Worm (Caenorhabditis elegans) whole organism, L4/young adult: ENCODE measurements around the gene col-125.
"Not testable (repeated sequence)": the region's sequence is repeated elsewhere in the genome, so short reads cannot be mapped to it uniquely, and the experiment has no call there.

Experiments
- W03F9.2 ChIP-seq: fragments of 150-350 bp; optimal IDR thresholded peaks from 2 replicates; lab custom pipeline; 2014; ENCODE audit warnings: missing biosample characterization, missing genetic modification characterization
- dao-5 ChIP-seq: sonication (generic microtip); optimal IDR thresholded peaks from 2 replicates; lab custom pipeline; 2016; ENCODE audit warnings: missing genotype, missing genetic modification characterization, moderate library complexity, missing compliant biosample characterization
- him-1 ChIP-seq: sonication (generic microtip); optimal IDR thresholded peaks from 2 replicates; lab custom pipeline; 2016; ENCODE audit warnings: missing genotype, missing genetic modification reagents, missing genetic modification characterization, missing compliant biosample characterization

The col-125 gene

ce11 chrIV:11225206-11225605 is at the start of gene col-125:
TSS of gene col-125 (plus strand) at chrIV:11225506.
- no peak for TF ChIP-seq dao-5
- no peak for TF ChIP-seq W03F9.2 (tag; lab: Kevin White, UChicago)
- no peak for TF ChIP-seq him-1 (tag; lab: Kevin White, UChicago)

ce11 chrIV:11176967-11177366 is 48.3 kb upstream of the col-125 start, which contains the start of gene rap-3:
TSS of gene rap-3 (plus strand) at chrIV:11177267.
- TF ChIP-seq him-1 (tag; lab: Kevin White, UChicago), result no peak
- no peak for TF ChIP-seq W03F9.2 (tag; lab: Kevin White, UChicago)
- no peak for TF ChIP-seq dao-5

- TF ChIP-seq him-1 (tag; lab: Kevin White, UChicago), result no peak
- TF ChIP-seq dao-5, result no peak
- TF ChIP-seq W03F9.2 (tag; lab: Kevin White, UChicago), result no peak
These were observed 46.8 kb upstream of the col-125 start, which contains the start of gene C08F8.9 for ce11 chrIV:11178495-11178894. TSS of gene C08F8.9 (minus strand) at chrIV:11178595.

DNA sequence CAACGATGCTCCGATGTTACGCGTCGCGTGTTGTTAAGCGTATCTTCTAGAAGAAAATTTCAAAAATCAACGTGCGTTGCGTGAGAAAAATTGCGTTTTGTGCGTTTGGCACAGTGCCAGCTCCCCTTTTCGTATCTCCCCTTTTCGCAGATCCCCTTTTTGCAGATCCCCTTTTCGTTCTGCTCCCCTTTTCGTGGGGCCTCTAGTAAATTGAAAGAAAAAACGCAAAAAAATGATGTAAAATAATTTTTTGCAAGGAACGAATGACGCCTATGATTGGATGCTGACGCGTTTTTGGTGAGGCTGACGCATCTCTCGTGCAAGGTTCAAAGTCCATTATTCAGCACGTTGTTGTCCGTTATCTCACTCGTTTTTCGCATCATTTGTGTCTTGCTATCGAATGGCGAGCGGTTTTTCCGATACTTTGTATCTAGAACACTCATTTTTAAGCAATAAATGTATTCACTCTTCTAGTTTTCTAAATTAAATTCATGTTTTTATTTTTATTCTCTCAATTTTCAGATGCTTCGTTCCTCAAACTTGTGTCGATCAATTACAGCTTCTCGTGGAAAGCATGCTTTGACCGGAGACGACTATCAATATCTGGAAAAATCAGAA is 46.1 kb upstream of the col-125 start, which contains the start of gene cpt-2:
Gene cpt-2 (plus strand): TSS at position 523 of the 618 bp plus-strand sequence.
- TF ChIP-seq him-1 (tag; lab: Kevin White, UChicago), result peak; percentile 25
- peak; percentile 77 for TF ChIP-seq W03F9.2 (tag; lab: Kevin White, UChicago)

DNA sequence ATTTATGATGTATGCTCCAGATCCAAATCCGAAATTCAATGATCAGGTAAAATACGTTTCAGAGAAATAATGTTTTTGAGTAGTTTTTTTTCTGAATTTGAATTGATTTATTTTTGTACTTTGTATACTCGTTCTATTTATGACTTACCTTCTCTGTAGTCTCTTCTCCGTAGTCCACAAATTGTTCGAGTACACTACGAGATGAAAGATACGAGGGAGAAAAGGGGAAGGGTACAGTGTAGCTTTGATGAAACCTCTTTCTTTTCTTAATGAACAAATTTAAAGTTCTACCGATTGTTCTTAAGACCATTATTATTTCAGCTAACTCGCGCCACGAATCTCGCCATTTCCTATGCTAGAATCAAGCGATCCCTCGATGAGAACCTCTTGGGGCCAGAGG is 45.2 kb upstream of the col-125 start:
- TF ChIP-seq dao-5 (no peak), W03F9.2 (tag; lab: Kevin White, UChicago) (no peak)

ce11 chrIV:11183013-11183412 is 42.3 kb upstream of the col-125 start, which contains the start of gene prx-14:
TSS of gene prx-14 (plus strand) at chrIV:11183132.
- no peak for TF ChIP-seq him-1 (tag; lab: Kevin White, UChicago)

ce11 chrIV:11183991-11184390 is 41.3 kb upstream of the col-125 start, which contains the start of gene nuaf-3:
TSS of gene nuaf-3 (plus strand) at chrIV:11184291.
- no peak for TF ChIP-seq W03F9.2 (tag; lab: Kevin White, UChicago)
- no peak for TF ChIP-seq dao-5
- TF ChIP-seq him-1 (tag; lab: Kevin White, UChicago), result no peak

- no peak for TF ChIP-seq him-1 (tag; lab: Kevin White, UChicago)
- TF ChIP-seq dao-5, result no peak
- no peak for TF ChIP-seq W03F9.2 (tag; lab: Kevin White, UChicago)
These were observed 38.6 kb upstream of the col-125 start, which contains the start of gene sdz-27 for ce11 chrIV:11186729-11187128. TSS of gene sdz-27 (plus strand) at chrIV:11187029.

ce11 chrIV:11189411-11189810 is 35.9 kb upstream of the col-125 start, which contains the start of gene fbxb-79:
TSS of gene fbxb-79 (minus strand) at chrIV:11189511.
- TF ChIP-seq W03F9.2 (tag; lab: Kevin White, UChicago), result no peak
- TF ChIP-seq him-1 (tag; lab: Kevin White, UChicago), result no peak
- no peak for TF ChIP-seq dao-5

ce11 chrIV:11198983-11199382 is 26.3 kb upstream of the col-125 start, which contains the start of gene R07H5.16:
TSS of gene R07H5.16 (plus strand) at chrIV:11199330.
- TF ChIP-seq dao-5; W03F9.2 (tag; lab: Kevin White, UChicago); him-1 (tag; lab: Kevin White, UChicago): not testable (repeated sequence)

- not testable (repeated sequence) for TF ChIP-seq him-1 (tag; lab: Kevin White, UChicago); W03F9.2 (tag; lab: Kevin White, UChicago); dao-5
These were observed 22.9 kb upstream of the col-125 start, which contains the start of gene R07H5.11 for ce11 chrIV:11202389-11202788. TSS of gene R07H5.11 (plus strand) at chrIV:11202768.

DNA sequence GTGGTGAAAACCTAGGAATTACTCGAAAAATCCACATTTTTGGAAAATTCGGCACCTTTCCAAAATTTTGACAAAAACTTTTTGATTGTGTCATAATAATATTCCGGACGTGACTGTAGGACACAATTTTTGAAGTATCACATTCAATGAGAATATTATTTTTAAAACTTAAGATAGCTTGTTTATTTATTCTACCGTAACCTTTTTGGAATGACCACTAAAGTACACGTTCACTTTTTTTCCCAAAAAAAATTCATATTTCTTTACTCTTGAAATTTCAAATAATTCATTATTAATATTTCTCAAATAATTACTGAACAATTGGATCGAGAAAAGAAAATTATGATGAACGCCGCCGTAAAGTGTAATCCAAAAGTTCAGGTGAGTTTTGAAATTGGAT is 18.1 kb upstream of the col-125 start, which contains the start of gene R07H5.9:
Gene R07H5.9 (plus strand): TSS at position 301 of the 400 bp plus-strand sequence.
- TF ChIP-seq W03F9.2 (tag; lab: Kevin White, UChicago) (no peak), him-1 (tag; lab: Kevin White, UChicago) (no peak), dao-5 (no peak)

DNA sequence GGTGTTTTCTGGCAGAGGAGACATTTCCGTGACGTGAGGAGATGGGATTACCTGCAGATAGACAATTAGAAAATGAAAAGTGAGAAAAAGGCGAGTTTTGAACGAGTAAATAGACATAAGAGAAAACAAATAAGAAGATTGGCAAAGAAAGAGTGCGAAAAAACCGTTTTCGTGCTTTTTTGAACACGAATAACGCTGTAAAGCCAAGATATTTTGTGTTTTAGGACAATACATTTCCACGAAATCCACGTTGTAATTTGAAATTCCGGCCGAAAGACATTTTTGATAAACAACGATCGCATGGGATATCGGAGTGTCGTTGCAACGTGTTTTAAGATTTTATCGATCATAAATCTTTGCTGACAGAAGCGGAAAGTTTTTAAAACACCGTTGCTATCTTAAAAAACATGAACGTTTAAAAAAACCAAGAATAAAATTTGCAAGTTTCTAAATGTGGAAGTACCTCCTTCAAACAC is 14.5 kb upstream of the col-125 start, which contains the start of gene adk-1:
Gene adk-1 (minus strand): TSS at position 51 of the 476 bp plus-strand sequence.
- no peak for TF ChIP-seq W03F9.2 (tag; lab: Kevin White, UChicago)
- no peak for TF ChIP-seq him-1 (tag; lab: Kevin White, UChicago)
- no peak for TF ChIP-seq dao-5

ce11 chrIV:11211547-11211946 is 13.8 kb upstream of the col-125 start:
- TF ChIP-seq dao-5, result no peak
- no peak for TF ChIP-seq W03F9.2 (tag; lab: Kevin White, UChicago)
- no peak for TF ChIP-seq him-1 (tag; lab: Kevin White, UChicago)
